Worm (Caenorhabditis elegans) whole organism, early embryonic: ENCODE measurements around the gene cutl-19.

Experiments
- B0310.2 ChIP-seq: sonication (generic microtip); optimal IDR thresholded peaks from 2 replicates; lab custom pipeline; 2016; ENCODE audit warnings: mild to moderate bottlenecking, missing genetic modification characterization, missing compliant biosample characterization
- F13C5.2 ChIP-seq: sonication (generic microtip); optimal IDR thresholded peaks from 2 replicates; lab custom pipeline; 2017; ENCODE audit warnings: mild to moderate bottlenecking, missing genetic modification characterization, inconsistent platforms, missing compliant biosample characterization
- aly-1 ChIP-seq: sonication (generic microtip); optimal IDR thresholded peaks from 2 replicates; lab custom pipeline; 2016; ENCODE audit warnings: missing genetic modification characterization, missing compliant biosample characterization
- ama-1 ChIP-seq: fragments of 150-350 bp; optimal IDR thresholded peaks from 2 replicates; lab custom pipeline; 2014
- ceh-13 ChIP-seq: fragments of 200-800 bp; sonication (Bioruptor generic); optimal IDR thresholded peaks from 2 replicates; lab custom pipeline; 2018; ENCODE audit warnings: mild to moderate bottlenecking, missing genetic modification characterization, missing compliant biosample characterization
- ceh-36 ChIP-seq: sonication (generic microtip); optimal IDR thresholded peaks from 2 replicates; lab custom pipeline; 2016; ENCODE audit warnings: missing genetic modification characterization, inconsistent platforms, missing compliant biosample characterization
- ets-7 ChIP-seq: sonication (generic microtip); optimal IDR thresholded peaks from 2 replicates; lab custom pipeline; 2016; ENCODE audit warnings: missing genotype, missing genetic modification characterization, missing compliant biosample characterization
- flt-1 ChIP-seq: fragments of 200-800 bp; sonication (Bioruptor generic); IDR thresholded peaks from 2 replicates; pipeline ENCODE4 v1.3.6; 2022; ENCODE audit warnings: missing genetic modification characterization, missing compliant biosample characterization
- hmbx-1 ChIP-seq: sonication (generic microtip); optimal IDR thresholded peaks from 2 replicates; lab custom pipeline; 2016; ENCODE audit warnings: mild to moderate bottlenecking, missing genetic modification characterization, missing compliant biosample characterization
- hmg-4 ChIP-seq: fragments of 200-800 bp; sonication (Bioruptor generic); optimal IDR thresholded peaks from 2 replicates; lab custom pipeline; 2018; ENCODE audit warnings: mild to moderate bottlenecking, missing genetic modification characterization, missing compliant biosample characterization
- hnd-1 ChIP-seq: sonication (generic microtip); optimal IDR thresholded peaks from 2 replicates; lab custom pipeline; 2016; ENCODE audit warnings: missing genetic modification characterization, missing compliant biosample characterization
- pes-1 ChIP-seq: fragments of 200-800 bp; sonication (Bioruptor generic); IDR thresholded peaks from 2 replicates; pipeline ENCODE4 v1.3.6; 2022; ENCODE audit warnings: missing genetic modification reagents, missing genetic modification characterization, missing compliant biosample characterization
- scrt-1 ChIP-seq: fragments of 200-800 bp; sonication (Bioruptor generic); IDR thresholded peaks from 2 replicates; pipeline ENCODE4 v1.3.6; 2022; ENCODE audit warnings: missing genetic modification characterization, missing compliant biosample characterization
- sea-1 ChIP-seq: fragments of 200-800 bp; sonication (Bioruptor generic); conservative IDR thresholded peaks from 2 replicates; pipeline ENCODE4 v1.3.6; 2022; ENCODE audit warnings: missing genetic modification characterization, missing compliant biosample characterization
- tbx-11 ChIP-seq: fragments of 200-800 bp; sonication (Bioruptor generic); IDR thresholded peaks from 2 replicates; pipeline ENCODE4 v1.3.6; 2022; ENCODE audit warnings: missing genetic modification characterization, missing compliant biosample characterization
- tbx-37 ChIP-seq: fragments of 200-800 bp; sonication (Bioruptor generic); conservative IDR thresholded peaks from 2 replicates; pipeline ENCODE4 v1.3.6; 2022; ENCODE audit warnings: missing genetic modification reagents, missing genetic modification characterization, missing compliant biosample characterization
- tra-4 ChIP-seq: sonication (generic microtip); optimal IDR thresholded peaks from 2 replicates; lab custom pipeline; 2017; ENCODE audit warnings: missing genetic modification characterization, missing compliant biosample characterization

cutl-19 gene

DNA sequence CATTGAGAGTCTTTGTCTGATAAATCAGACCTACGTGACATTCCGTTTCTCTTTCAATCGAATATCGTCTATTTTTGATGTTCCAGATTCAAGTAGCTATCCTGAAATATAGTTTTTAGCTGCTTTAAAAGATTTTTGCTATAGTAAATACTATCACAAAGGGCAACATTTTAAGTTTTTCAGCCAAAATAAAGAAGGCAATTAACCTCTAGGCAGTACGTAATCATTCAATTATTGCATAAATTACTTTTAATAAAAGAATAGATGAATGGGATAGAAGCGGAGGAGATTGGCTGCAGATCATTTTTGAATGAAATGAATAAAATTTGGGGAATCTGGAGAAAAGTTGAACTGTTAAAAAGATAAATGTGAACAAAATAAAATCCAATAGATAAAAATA lies 47.7 kb downstream of the cutl-19 start, which contains the start of gene ulp-1:
Gene ulp-1, minus strand, starts transcription at position 101 of the 400 bp plus-strand sequence.
- no peak for TF ChIP-seq F13C5.2 (tag; lab: Kevin White, UChicago)
- TF ChIP-seq pes-1 (GFP tag; lab: Robert Waterston, UW), result no peak
- TF ChIP-seq flt-1, result no peak
- no peak for TF ChIP-seq tbx-37 (GFP tag; lab: Robert Waterston, UW)
- TF ChIP-seq B0310.2 (tag; lab: Kevin White, UChicago), result no peak
- no peak for TF ChIP-seq aly-1 (tag; lab: Kevin White, UChicago)
- TF ChIP-seq scrt-1, result no peak
- no peak for TF ChIP-seq ceh-13 (GFP tag; lab: Kevin White, UChicago)
- TF ChIP-seq ets-7 (tag; lab: Kevin White, UChicago), result no peak
- no peak for TF ChIP-seq hnd-1 (tag; lab: Kevin White, UChicago)
- no peak for TF ChIP-seq sea-1
- TF ChIP-seq ceh-36 (tag; lab: Kevin White, UChicago), result no peak
- no peak for TF ChIP-seq tbx-11
- no peak for TF ChIP-seq tra-4 (tag; lab: Kevin White, UChicago)
- no peak for TF ChIP-seq hmbx-1 (tag; lab: Kevin White, UChicago)
- no peak for TF ChIP-seq hmg-4
- TF ChIP-seq ama-1 (lab: Kevin White, UChicago), result no peak
